Fruit fly (Drosophila melanogaster): ENCODE data around the gene wkd.

Gene wkd

DNA sequence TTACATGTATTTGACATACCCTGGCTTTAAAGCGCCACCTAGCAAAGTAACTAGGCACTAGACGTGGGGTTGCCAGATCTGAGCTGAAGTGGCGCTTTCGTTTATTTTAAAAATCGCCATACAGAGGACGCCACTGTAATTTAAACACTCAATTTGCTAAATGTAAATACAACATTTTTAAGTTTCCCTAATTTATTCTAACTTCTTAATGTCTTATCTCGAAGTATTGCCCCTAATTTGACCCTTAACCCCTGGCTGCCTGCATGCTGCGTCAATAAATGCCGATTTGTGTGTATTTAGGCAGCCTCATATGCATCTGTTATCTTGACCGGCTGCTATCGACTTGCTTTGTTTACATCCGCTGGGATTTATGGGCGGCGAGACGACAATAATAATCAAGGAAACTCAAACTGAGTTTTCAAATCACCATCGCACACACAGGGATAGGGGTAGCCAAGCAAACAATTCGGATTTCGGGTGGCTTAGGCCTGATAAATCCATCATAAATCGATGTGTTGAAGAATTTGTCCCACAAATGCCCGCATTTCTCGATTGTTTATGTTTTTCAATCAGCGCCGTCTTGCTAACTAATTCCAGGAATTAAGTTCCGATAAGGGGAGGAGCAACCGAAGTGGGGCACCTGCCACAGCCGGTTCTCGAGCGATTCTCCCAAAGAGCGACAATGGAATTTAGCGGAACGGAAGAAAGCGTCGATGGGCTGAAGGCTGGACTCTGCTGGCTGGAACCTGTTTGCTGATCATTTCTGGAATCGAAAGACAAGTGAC lies 32.1 kb downstream of the wkd start (continued):
- TF ChIP-seq E2f1 (GFP tag; IDR thresholded peaks at IDR 0.05) (peak; percentile 72), psq (GFP tag; optimal IDR thresholded peaks at IDR 0.05) (peak; percentile 48), tup (GFP tag; optimal IDR thresholded peaks at IDR 0.05) (peak; percentile 35), CG10959 (GFP tag; IDR thresholded peaks at IDR 0.05) (peak; percentile 40; the same call in 1 of the 2 replicates), CG11456 (GFP tag; IDR thresholded peaks at IDR 0.05) (peak; percentile 96), CG11695 (GFP tag; IDR thresholded peaks at IDR 0.05) (0 out of 3 replicates have a peak, but pooled peaks have one; percentile 12), Atf3 (GFP tag; optimal IDR thresholded peaks at IDR 0.05) (peak; percentile 24), ftz-f1 (GFP tag; optimal IDR thresholded peaks at IDR 0.05) (no peak), seq (GFP tag; IDR thresholded peaks at IDR 0.05) (no peak), Atf6 (GFP tag; IDR thresholded peaks at IDR 0.05) (no peak), CG7357 (GFP tag; IDR thresholded peaks at IDR 0.05) (no peak), Dfd (GFP tag; optimal IDR thresholded peaks at IDR 0.05) (no peak), fd64A (GFP tag; optimal IDR thresholded peaks at IDR 0.05) (no peak), fd102C (GFP tag; optimal IDR thresholded peaks at IDR 0.05) (peak; percentile 9), sob (GFP tag; IDR thresholded peaks at IDR 0.05) (peak; percentile 81), grn (GFP tag; optimal IDR thresholded peaks at IDR 0.05) (peak; percentile 20), CG12104 (GFP tag; optimal IDR thresholded peaks at IDR 0.05) (peak; percentile 14), CG1233 (GFP tag; optimal IDR thresholded peaks at IDR 0.05) (peak; percentile 44), CG17612 (GFP tag; IDR thresholded peaks at IDR 0.05) (no peak), Dip2 (GFP tag; IDR thresholded peaks at IDR 0.05) (peak; percentile 87), CG10366 (GFP tag; IDR thresholded peaks at IDR 0.05) (peak; percentile 66), fru (optimal IDR thresholded peaks at IDR 0.05) (no peak), CG13424 (tag; optimal IDR thresholded peaks at IDR 0.05) (peak; percentile 44), CG1832 (GFP tag; optimal IDR thresholded peaks at IDR 0.05) (no peak), CG14667 (GFP tag; IDR thresholded peaks at IDR 0.05) (peak; percentile 73), slbo (GFP tag; IDR thresholded peaks at IDR 0.05) (peak; percentile 90), maf-S (GFP tag; optimal IDR thresholded peaks at IDR 0.05) (peak; percentile 18), Lim3 (GFP tag; IDR thresholded peaks at IDR 0.05) (no peak), Gsc (GFP tag; IDR thresholded peaks at IDR 0.05) (no peak), trh (GFP tag; optimal IDR thresholded peaks at IDR 0.05) (peak; percentile 51), CG6683 (GFP tag; optimal IDR thresholded peaks at IDR 0.05) (no peak), Lhr (GFP tag; optimal IDR thresholded peaks at IDR 0.05) (peak; percentile 90), CG14710 (tag; optimal IDR thresholded peaks at IDR 0.05) (peak; percentile 47), Ets65A (GFP tag) (peak; percentile 98), CG9727 (GFP tag; optimal IDR thresholded peaks at IDR 0.05) (peak; percentile 44), tna (GFP tag; IDR thresholded peaks at IDR 0.05; ENCODE audit: partially characterized antibody) (no peak), CG11093 (GFP tag; IDR thresholded peaks at IDR 0.05) (0 out of 3 replicates have a peak, but pooled peaks have one; percentile 28), pros (GFP tag; optimal IDR thresholded peaks at IDR 0.05) (peak; percentile 83), lbe (GFP tag; optimal IDR thresholded peaks at IDR 0.05) (no peak), CG18764 (GFP tag; optimal IDR thresholded peaks at IDR 0.05) (peak; percentile 55), Mes4 (GFP tag; optimal IDR thresholded peaks at IDR 0.05) (peak; percentile 61), Oli (tag; optimal IDR thresholded peaks at IDR 0.05) (peak; percentile 15), CG18599 (GFP tag; optimal IDR thresholded peaks at IDR 0.05) (no peak), CG15479 (GFP tag; optimal IDR thresholded peaks at IDR 0.05) (peak; percentile 90), CG1647 (GFP tag; optimal IDR thresholded peaks at IDR 0.05) (peak; percentile 69), CG13296 (GFP tag; optimal IDR thresholded peaks at IDR 0.05) (no peak), CG11504 (tag; optimal IDR thresholded peaks at IDR 0.05) (peak; percentile 70), insv (GFP tag; optimal IDR thresholded peaks at IDR 0.05) (peak in 1 of 2 experiments; percentile 64), CG9817 (tag; optimal IDR thresholded peaks at IDR 0.05) (peak; percentile 63), croc (GFP tag; conservative IDR thresholded peaks at IDR 0.05) (peak; percentile 21; the same call in 1 of the 3 replicates)

All from whole organism, embryonic.